Worm (Caenorhabditis elegans) whole organism, L4 larva: ENCODE measurements around the gene cysl-4.

ENCODE experiments used
- dve-1 ChIP-seq: sonication (generic microtip); optimal IDR thresholded peaks from 2 replicates; lab custom pipeline; 2017; ENCODE audit warnings: antibody characterized with exemption, mild to moderate bottlenecking, missing genetic modification characterization, missing compliant biosample characterization; ENCODE audit not compliant: insufficient read depth
- fos-1 ChIP-seq: fragments of 150-350 bp; optimal IDR thresholded peaks from 2 replicates; lab custom pipeline; 2014; ENCODE audit warnings: missing biosample characterization, missing genetic modification characterization
- madf-9 ChIP-seq: fragments of 200-800 bp; sonication (Bioruptor generic); conservative IDR thresholded peaks from 2 replicates; pipeline ENCODE4 v1.3.6; 2022; ENCODE audit warnings: missing genetic modification reagents, missing genetic modification characterization, missing compliant biosample characterization
- mes-2 ChIP-seq: sonication (generic microtip); optimal IDR thresholded peaks from 2 replicates; lab custom pipeline; 2016; ENCODE audit warnings: missing genotype, mild to moderate bottlenecking, missing genetic modification characterization, missing compliant biosample characterization; ENCODE audit not compliant: poor library complexity, severe bottlenecking
- nhr-76 ChIP-seq: fragments of 150-350 bp; optimal IDR thresholded peaks from 2 replicates; lab custom pipeline; 2014; ENCODE audit warnings: missing biosample characterization, missing genetic modification characterization
- skn-1 ChIP-seq: fragments of 150-350 bp; optimal IDR thresholded peaks from 2 replicates; lab custom pipeline; 2014; ENCODE audit warnings: missing biosample characterization, missing genetic modification characterization
- unc-39 ChIP-seq: sonication (generic microtip); optimal IDR thresholded peaks from 2 replicates; lab custom pipeline; 2017; ENCODE audit warnings: missing biosample characterization, missing genetic modification characterization
- unc-62 ChIP-seq, 3 experiments: fragments of 150-350 bp in 1 of 3; sonication (generic microtip); optimal IDR thresholded peaks in 2 of 3; peaks in 1 of 3; 1 replicate in 1 of 3; 2 replicates in 2 of 3; lab custom pipeline; 2014 to 2017; ENCODE audit warnings: missing biosample characterization in 3 of 3, missing genetic modification characterization in 3 of 3, missing genetic modification reagents in 3 of 3, missing genotype in 1 of 3
- zag-1 ChIP-seq: fragments of 150-350 bp; optimal IDR thresholded peaks from 2 replicates; lab custom pipeline; 2014; ENCODE audit warnings: missing biosample characterization, missing genetic modification characterization

- TF ChIP-seq mes-2 (tag; lab: Kevin White, UChicago) = no peak
- no peak for TF ChIP-seq unc-39 (tag; lab: Kevin White, UChicago)
- TF ChIP-seq zag-1 (tag; lab: Kevin White, UChicago) = no peak
- TF ChIP-seq skn-1 (tag; lab: Kevin White, UChicago) = no peak
- no peak for TF ChIP-seq dve-1
- no peak for TF ChIP-seq nhr-76 (tag; lab: Kevin White, UChicago)
- no peak for TF ChIP-seq fos-1 (tag; lab: Kevin White, UChicago)
- no peak for TF ChIP-seq madf-9
- peak in 1 of 2 experiments; percentile 41 for TF ChIP-seq unc-62 (GFP tag; optimal IDR thresholded peaks at IDR 0.05 in 1 of 2; lab: Kevin White, UChicago)
- TF ChIP-seq unc-62 (tag; optimal IDR thresholded peaks at IDR 0.05; lab: Kevin White, UChicago) = no peak
Observed at ce11 chrV:1969228-1969627, 35.5 kb upstream of the cysl-4 start, which contains the start of gene acs-3.
